Worm (Caenorhabditis elegans) whole organism, late embryonic: ENCODE results near the gene ins-8.

Experiments used
- Y22D7AL.16 ChIP-seq: sonication (generic microtip); optimal IDR thresholded peaks from 2 replicates; lab custom pipeline; 2016; ENCODE audit warnings: missing genetic modification characterization, missing compliant biosample characterization
- ama-1 ChIP-seq: fragments of 150-350 bp; optimal IDR thresholded peaks from 2 replicates; lab custom pipeline; 2014
- ceh-22 ChIP-seq: sonication (generic microtip); optimal IDR thresholded peaks from 2 replicates; lab custom pipeline; 2017; ENCODE audit warnings: missing biosample characterization, missing genetic modification characterization
- ceh-24 ChIP-seq: sonication (generic microtip); optimal IDR thresholded peaks from 2 replicates; lab custom pipeline; 2016; ENCODE audit warnings: mild to moderate bottlenecking, missing genetic modification characterization, missing compliant biosample characterization
- ceh-45 ChIP-seq: fragments of 200-800 bp; sonication (Bioruptor generic); IDR thresholded peaks from 2 replicates; pipeline ENCODE4 v1.3.6; 2022; ENCODE audit warnings: missing genetic modification reagents, missing genetic modification characterization, missing compliant biosample characterization
- ceh-6 ChIP-seq: fragments of 200-800 bp; sonication (Bioruptor generic); optimal IDR thresholded peaks from 2 replicates; lab custom pipeline; 2018; ENCODE audit warnings: mild to moderate bottlenecking, missing genetic modification characterization, missing compliant biosample characterization
- ceh-9 ChIP-seq: sonication (generic microtip); optimal IDR thresholded peaks from 2 replicates; lab custom pipeline; 2016; ENCODE audit warnings: mild to moderate bottlenecking, missing genetic modification characterization, inconsistent platforms, missing compliant biosample characterization
- che-1 ChIP-seq: sonication (generic microtip); optimal IDR thresholded peaks from 2 replicates; lab custom pipeline; 2016; ENCODE audit warnings: mild to moderate bottlenecking, missing genetic modification characterization, missing compliant biosample characterization
- dve-1 ChIP-seq: sonication (generic microtip); optimal IDR thresholded peaks from 2 replicates; lab custom pipeline; 2017; ENCODE audit warnings: antibody characterized with exemption, mild to moderate bottlenecking, missing genetic modification characterization, missing compliant biosample characterization
- elt-2 ChIP-seq: sonication (generic microtip); optimal IDR thresholded peaks from 2 replicates; lab custom pipeline; 2016; ENCODE audit warnings: missing genetic modification reagents, missing genetic modification characterization, missing compliant biosample characterization
- fkh-10 ChIP-seq: fragments of 150-350 bp; optimal IDR thresholded peaks from 2 replicates; lab custom pipeline; 2014; ENCODE audit warnings: missing biosample characterization, missing genetic modification reagents, missing genetic modification characterization
- fkh-6 ChIP-seq: sonication (generic microtip); optimal IDR thresholded peaks from 2 replicates; lab custom pipeline; 2016; ENCODE audit warnings: missing genetic modification characterization, missing compliant biosample characterization
- gmeb-2 ChIP-seq: sonication (generic microtip); optimal IDR thresholded peaks from 2 replicates; lab custom pipeline; 2016; ENCODE audit warnings: missing genetic modification characterization, inconsistent platforms, missing compliant biosample characterization
- hlh-15 ChIP-seq: sonication (generic microtip); optimal IDR thresholded peaks from 2 replicates; lab custom pipeline; 2016; ENCODE audit warnings: missing genetic modification characterization, missing compliant biosample characterization
- lim-6 ChIP-seq: sonication (generic microtip); optimal IDR thresholded peaks from 2 replicates; lab custom pipeline; 2016; ENCODE audit warnings: missing genetic modification characterization, missing compliant biosample characterization
- npax-4 ChIP-seq: sonication (generic microtip); optimal IDR thresholded peaks from 2 replicates; lab custom pipeline; 2016; ENCODE audit warnings: missing genetic modification characterization, missing compliant biosample characterization
- pag-3 ChIP-seq: sonication (generic microtip); optimal IDR thresholded peaks from 2 replicates; lab custom pipeline; 2016; ENCODE audit warnings: missing compliant biosample characterization, missing genetic modification characterization, borderline replicate concordance
- pax-1 ChIP-seq: fragments of 150-350 bp; optimal IDR thresholded peaks from 2 replicates; lab custom pipeline; 2014; ENCODE audit warnings: missing biosample characterization, missing genetic modification characterization
- pha-2 ChIP-seq: sonication (generic microtip); optimal IDR thresholded peaks from 2 replicates; lab custom pipeline; 2017; ENCODE audit warnings: mild to moderate bottlenecking, missing genetic modification characterization, missing compliant biosample characterization
- pha-4 ChIP-seq: fragments of 150-350 bp; optimal IDR thresholded peaks from 2 replicates; lab custom pipeline; 2018; ENCODE audit warnings: missing biosample characterization, missing genetic modification reagents, missing genetic modification characterization
- pqm-1 ChIP-seq: sonication (generic microtip); optimal IDR thresholded peaks from 2 replicates; lab custom pipeline; 2016; ENCODE audit warnings: missing genetic modification characterization, missing compliant biosample characterization
- syd-9 ChIP-seq: sonication (generic microtip); optimal IDR thresholded peaks from 2 replicates; lab custom pipeline; 2016; ENCODE audit warnings: mild to moderate bottlenecking, missing genetic modification characterization, moderate library complexity, missing compliant biosample characterization
- tbx-7 ChIP-seq: sonication (generic microtip); optimal IDR thresholded peaks from 2 replicates; lab custom pipeline; 2016; ENCODE audit warnings: missing genotype, missing genetic modification characterization, missing compliant biosample characterization
- unc-42 ChIP-seq: sonication (generic microtip); optimal IDR thresholded peaks from 2 replicates; lab custom pipeline; 2016; ENCODE audit warnings: missing genotype, missing genetic modification characterization, missing compliant biosample characterization
- unc-86 ChIP-seq: sonication (generic microtip); optimal IDR thresholded peaks from 2 replicates; lab custom pipeline; 2016; ENCODE audit warnings: missing genetic modification characterization, missing compliant biosample characterization
- ztf-16 ChIP-seq: sonication (generic microtip); optimal IDR thresholded peaks from 2 replicates; lab custom pipeline; 2017; ENCODE audit warnings: missing genetic modification characterization, missing compliant biosample characterization

ins-8 gene

DNA sequence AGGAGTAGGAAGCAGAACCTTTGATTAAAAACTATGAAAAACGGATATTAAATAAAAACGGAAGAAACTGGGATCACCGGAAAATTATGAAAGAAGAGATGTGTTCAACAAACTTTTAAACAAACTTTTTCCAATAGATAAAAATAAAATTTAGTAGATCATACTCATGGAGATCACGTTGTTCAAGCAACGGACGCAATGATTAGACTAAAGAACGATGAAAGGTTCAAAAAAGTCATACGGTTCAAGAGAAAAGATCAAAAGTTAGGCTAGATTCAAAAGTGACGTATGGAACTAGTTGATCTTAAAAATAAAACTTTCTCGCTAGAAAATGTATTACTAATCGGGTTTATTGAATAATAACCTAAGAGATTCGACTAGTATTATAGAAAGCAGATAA lies 48.6 kb downstream of the ins-8 start:
- TF ChIP-seq unc-42 (tag; lab: Kevin White, UChicago) (no peak), ztf-16 (tag; lab: Kevin White, UChicago) (no peak), pha-4 (tag; lab: Kevin White, UChicago) (no peak), fkh-10 (GFP tag; lab: Kevin White, UChicago) (no peak), ama-1 (no peak), ceh-45 (no peak), ceh-9 (no peak), che-1 (tag; lab: Kevin White, UChicago) (no peak), dve-1 (tag; lab: Kevin White, UChicago) (no peak), elt-2 (tag; lab: Kevin White, UChicago) (no peak), unc-86 (no peak), pqm-1 (no peak), npax-4 (tag; lab: Kevin White, UChicago) (no peak), gmeb-2 (no peak), fkh-6 (tag; lab: Kevin White, UChicago) (no peak), Y22D7AL.16 (tag; lab: Kevin White, UChicago) (no peak), pag-3 (tag; lab: Kevin White, UChicago) (no peak), ceh-6 (no peak), pax-1 (tag; lab: Kevin White, UChicago) (no peak), syd-9 (tag; lab: Kevin White, UChicago) (no peak)

DNA sequence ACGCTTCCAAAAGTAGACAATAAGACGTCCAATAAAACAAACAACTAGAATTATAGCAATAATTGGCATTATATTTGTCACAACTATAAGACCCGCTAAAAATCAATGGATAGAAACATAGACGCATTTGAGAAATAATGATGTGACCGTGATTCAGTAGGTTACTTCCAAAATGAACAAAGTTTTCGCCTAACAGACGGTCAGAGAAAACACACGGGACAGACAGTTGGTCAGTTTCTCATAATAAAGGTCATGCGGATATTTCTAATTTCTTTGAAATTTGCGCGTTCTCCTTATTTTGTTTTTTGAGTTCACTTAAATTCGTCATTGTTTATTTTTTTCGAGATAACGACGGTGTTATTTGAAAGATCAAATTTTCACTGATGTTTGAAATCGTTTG lies 49.2 kb downstream of the ins-8 start:
- TF ChIP-seq ceh-22 (tag; lab: Kevin White, UChicago) = no peak
- TF ChIP-seq pha-2 = no peak
- no peak for TF ChIP-seq Y22D7AL.16 (tag; lab: Kevin White, UChicago)
- TF ChIP-seq pha-4 (tag; lab: Kevin White, UChicago) = no peak
- no peak for TF ChIP-seq tbx-7 (tag; lab: Kevin White, UChicago)
- TF ChIP-seq hlh-15 (tag; lab: Kevin White, UChicago) = no peak
- TF ChIP-seq che-1 (tag; lab: Kevin White, UChicago) = no peak
- no peak for TF ChIP-seq ceh-24 (tag; lab: Kevin White, UChicago)
- no peak for TF ChIP-seq dve-1 (tag; lab: Kevin White, UChicago)
- no peak for TF ChIP-seq lim-6 (tag; lab: Kevin White, UChicago)
- TF ChIP-seq ceh-6 = no peak
- TF ChIP-seq, all 69 proteins: peak for 0
